Fruit fly (Drosophila melanogaster): ENCODE results near the gene CG46281.

The CG46281 gene

DNA sequence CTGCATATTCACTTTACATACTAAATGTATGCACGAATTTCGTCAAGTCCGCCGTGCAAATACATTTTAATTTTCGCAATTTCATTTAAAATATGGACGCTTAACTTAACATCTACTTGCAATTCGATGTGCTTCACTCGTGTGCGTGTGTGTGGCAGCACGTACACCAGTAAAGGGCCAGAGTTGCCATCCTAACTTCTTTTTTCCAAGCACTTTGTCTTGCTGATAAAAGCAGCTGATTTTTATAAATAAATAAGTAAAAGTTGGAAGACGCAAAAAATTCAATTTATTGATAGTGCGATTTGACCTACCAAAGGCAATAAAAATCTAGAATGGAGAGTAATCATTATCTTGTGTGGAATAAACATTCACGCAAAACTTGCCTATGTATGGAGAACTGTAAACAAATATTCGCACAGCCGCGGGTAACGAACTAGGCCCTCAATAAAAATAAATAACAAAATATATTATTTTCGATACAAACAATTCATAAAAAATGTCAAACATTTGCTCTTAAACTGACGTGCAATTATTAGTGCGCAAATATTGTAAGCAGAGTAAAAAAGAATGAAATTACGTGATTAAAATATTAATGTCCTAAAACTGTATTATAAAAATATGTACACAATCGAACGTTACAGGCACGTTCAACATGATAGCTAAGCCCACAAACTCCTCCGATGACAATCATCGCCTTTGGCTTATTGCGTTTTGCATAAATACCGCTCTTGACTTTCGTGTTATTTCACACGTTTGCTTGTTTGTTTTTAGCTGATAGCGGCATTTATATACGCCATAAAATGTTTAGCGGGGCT, 47.7 kb downstream of the CG46281 start:
- TF ChIP-seq Myc (optimal IDR thresholded peaks at IDR 0.05): no peak
- no peak for TF ChIP-seq ttk (optimal IDR thresholded peaks at IDR 0.05)

DNA sequence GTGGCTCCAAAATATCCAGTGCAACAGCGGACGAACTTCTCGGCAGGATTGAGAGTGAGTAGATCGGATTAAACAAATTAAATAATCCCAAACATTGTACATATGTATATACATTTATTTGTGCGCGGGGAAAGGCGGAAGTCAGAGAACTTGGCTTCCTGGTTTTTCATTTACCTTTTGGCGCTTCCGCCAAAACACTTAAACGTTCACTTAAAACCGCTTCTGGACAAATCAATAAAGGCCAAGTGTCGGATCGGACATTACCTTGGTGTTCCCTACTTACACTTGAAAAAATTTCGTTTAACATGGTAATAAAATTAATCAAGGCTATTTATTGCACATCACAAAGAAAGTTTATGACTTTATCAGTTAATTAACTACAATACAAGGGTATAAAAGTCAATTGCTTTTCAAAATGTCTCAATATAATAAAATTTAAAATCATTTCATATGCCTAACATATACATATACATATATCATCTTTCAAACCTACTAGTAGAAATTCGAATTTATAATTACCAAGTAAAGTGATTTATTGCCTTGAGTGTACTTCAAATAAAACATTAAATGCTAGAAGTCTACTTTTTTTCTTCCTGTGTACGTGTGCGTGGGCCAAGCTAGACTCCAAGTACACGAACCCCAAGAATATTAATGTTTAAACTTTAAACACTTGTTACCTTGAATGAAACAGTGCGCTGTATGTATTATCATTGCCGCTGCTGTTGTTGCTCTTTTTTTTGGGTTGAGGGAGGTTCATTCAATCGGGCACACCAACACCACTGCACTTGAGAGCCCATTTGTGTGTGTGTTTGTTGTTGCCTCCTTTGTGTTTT, 48.6 kb downstream of the CG46281 start:
- no peak for TF ChIP-seq psq (optimal IDR thresholded peaks at IDR 0.05)
- no peak for TF ChIP-seq ttk (optimal IDR thresholded peaks at IDR 0.05)
- no peak for TF ChIP-seq Sin3A (optimal IDR thresholded peaks at IDR 0.05)
- TF ChIP-seq Myc (optimal IDR thresholded peaks at IDR 0.05): no peak
- TF ChIP-seq insv (optimal IDR thresholded peaks at IDR 0.05): no peak

DNA sequence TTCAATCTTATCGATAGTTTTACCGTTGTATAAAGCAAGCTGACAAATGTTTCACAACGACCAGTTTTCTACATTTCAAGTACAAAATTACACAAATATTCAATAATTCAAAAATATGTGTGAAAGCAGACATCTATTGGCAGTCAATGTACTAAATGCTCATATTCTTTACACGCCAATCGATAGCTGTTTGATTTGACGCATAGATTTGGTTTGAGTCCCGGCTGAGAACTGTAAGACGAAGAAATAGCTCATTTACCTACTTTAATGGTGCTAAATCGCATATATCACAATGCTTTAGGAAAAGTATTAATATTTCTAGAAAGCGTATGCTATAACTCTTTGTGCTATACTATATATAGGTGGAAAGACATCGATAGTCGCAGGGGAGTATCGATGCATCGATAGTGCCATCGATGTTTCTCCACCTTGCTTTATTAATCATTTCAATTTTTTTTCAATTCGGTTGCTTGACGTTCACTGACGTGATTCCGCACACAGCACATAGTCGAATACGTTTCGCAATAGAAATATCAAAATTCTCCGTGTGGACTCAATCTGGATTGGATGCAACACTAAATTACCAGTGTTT, 49.4 kb downstream of the CG46281 start, which contains the start of gene Paip2:
TSS of gene Paip2 (plus strand) at position 165 of the 592 bp plus-strand sequence.
- TF ChIP-seq ttk (optimal IDR thresholded peaks at IDR 0.05) (no peak), Myc (optimal IDR thresholded peaks at IDR 0.05) (no peak), h (optimal IDR thresholded peaks at IDR 0.05) (no peak), insv (optimal IDR thresholded peaks at IDR 0.05) (no peak), psq (optimal IDR thresholded peaks at IDR 0.05) (no peak), Sin3A (optimal IDR thresholded peaks at IDR 0.05) (no peak)
